Worm (Caenorhabditis elegans): Measurements from ENCODE around the gene C50F7.6.

- TF ChIP-seq elt-3 (tag; optimal IDR thresholded peaks at IDR 0.05) (no peak), snpc-4 (tag; optimal IDR thresholded peaks at IDR 0.05) (no peak), unc-62 (GFP tag; optimal IDR thresholded peaks at IDR 0.05) (no peak), bed-3 (GFP tag; optimal IDR thresholded peaks at IDR 0.05) (no peak), ham-2 (GFP tag; optimal IDR thresholded peaks at IDR 0.05) (no peak)
Measured at ce11 chrIV:7764319-7764718, 41.3 kb upstream of the C50F7.6 start.
